Worm (Caenorhabditis elegans) whole organism, L2 larva: Measurements from ENCODE around the gene dpy-17.

ENCODE experiments used
- C34F6.9 ChIP-seq: fragments of 150-350 bp; optimal IDR thresholded peaks from 2 replicates; lab custom pipeline; 2014; ENCODE audit warnings: missing biosample characterization, missing genetic modification characterization
- F13H6.1 ChIP-seq: sonication (generic microtip); optimal IDR thresholded peaks from 2 replicates; lab custom pipeline; 2016; ENCODE audit warnings: missing genetic modification characterization, missing compliant biosample characterization
- R02D3.7 ChIP-seq: fragments of 150-350 bp; optimal IDR thresholded peaks from 2 replicates; lab custom pipeline; 2014; ENCODE audit warnings: missing biosample characterization, missing genetic modification characterization
- Y55F3AM.14 ChIP-seq: fragments of 200-800 bp; sonication (Bioruptor generic); optimal IDR thresholded peaks from 2 replicates; lab custom pipeline; 2018; ENCODE audit warnings: mild to moderate bottlenecking, missing genetic modification characterization, missing compliant biosample characterization
- ZK546.5 ChIP-seq: sonication (generic microtip); optimal IDR thresholded peaks from 2 replicates; lab custom pipeline; 2017; ENCODE audit warnings: missing biosample characterization, missing genetic modification characterization
- alr-1 ChIP-seq: fragments of 150-350 bp; optimal IDR thresholded peaks from 2 replicates; lab custom pipeline; 2014; ENCODE audit warnings: missing biosample characterization, missing genetic modification characterization
- aly-2 ChIP-seq: fragments of 150-350 bp; optimal IDR thresholded peaks from 2 replicates; lab custom pipeline; 2014; ENCODE audit warnings: missing biosample characterization, missing genetic modification characterization
- ama-1 ChIP-seq: fragments of 150-350 bp; optimal IDR thresholded peaks from 2 replicates; lab custom pipeline; 2018; ENCODE audit warnings: inconsistent platforms
- blmp-1 ChIP-seq: sonication (generic microtip); optimal IDR thresholded peaks from 2 replicates; lab custom pipeline; 2017; ENCODE audit warnings: missing genetic modification characterization, mild to moderate bottlenecking, missing compliant biosample characterization, antibody characterized with exemption, moderate library complexity; ENCODE audit not compliant: insufficient read depth
- ceh-16 ChIP-seq: fragments of 150-350 bp; optimal IDR thresholded peaks from 2 replicates; lab custom pipeline; 2014; ENCODE audit warnings: missing biosample characterization, missing genetic modification characterization
- ceh-82 ChIP-seq: fragments of 150-350 bp; optimal IDR thresholded peaks from 2 replicates; lab custom pipeline; 2014; ENCODE audit warnings: missing biosample characterization, missing genetic modification characterization
- crh-2 ChIP-seq: sonication (generic microtip); optimal IDR thresholded peaks from 2 replicates; lab custom pipeline; 2017; ENCODE audit warnings: missing biosample characterization, missing genetic modification characterization
- dmd-4 ChIP-seq: sonication (generic microtip); optimal IDR thresholded peaks from 2 replicates; lab custom pipeline; 2017; ENCODE audit warnings: missing biosample characterization, missing genetic modification characterization
- egl-27 ChIP-seq: sonication (generic microtip); optimal IDR thresholded peaks from 3 replicates; lab custom pipeline; 2017; ENCODE audit warnings: missing biosample characterization, missing genetic modification reagents, missing genetic modification characterization
- elt-1 ChIP-seq: fragments of 150-350 bp; optimal IDR thresholded peaks from 2 replicates; lab custom pipeline; 2014; ENCODE audit warnings: missing biosample characterization, missing genetic modification characterization
- elt-3 ChIP-seq: sonication (generic microtip); optimal IDR thresholded peaks from 2 replicates; lab custom pipeline; 2017; ENCODE audit warnings: missing biosample characterization, missing genetic modification characterization
- fos-1 ChIP-seq: fragments of 150-350 bp; optimal IDR thresholded peaks from 2 replicates; lab custom pipeline; 2014; ENCODE audit warnings: missing biosample characterization, missing genetic modification characterization
- gmeb-1 ChIP-seq: fragments of 150-350 bp; optimal IDR thresholded peaks from 2 replicates; lab custom pipeline; 2014; ENCODE audit warnings: missing biosample characterization, missing genetic modification characterization
- lin-11 ChIP-seq: fragments of 150-350 bp; sonication (generic microtip); optimal IDR thresholded peaks from 2 replicates; lab custom pipeline; 2014; ENCODE audit warnings: missing biosample characterization, missing genetic modification characterization, inconsistent platforms, mixed read lengths
- lin-13 ChIP-seq: fragments of 150-350 bp; optimal IDR thresholded peaks from 2 replicates; lab custom pipeline; 2014; ENCODE audit warnings: missing biosample characterization, missing genetic modification reagents, missing genetic modification characterization
- lin-39 ChIP-seq: fragments of 150-350 bp; optimal IDR thresholded peaks from 2 replicates; lab custom pipeline; 2014; ENCODE audit warnings: missing biosample characterization, missing genetic modification reagents, missing genetic modification characterization
- lsy-2 ChIP-seq, 2 experiments: fragments of 150-350 bp in 1 of 2; sonication (generic microtip) in 1 of 2; optimal IDR thresholded peaks; 2 replicates each; lab custom pipeline; 2014 to 2017; ENCODE audit warnings: missing biosample characterization in 2 of 2, missing genetic modification characterization in 2 of 2
- mab-5 ChIP-seq: fragments of 150-350 bp; optimal IDR thresholded peaks from 2 replicates; lab custom pipeline; 2014; ENCODE audit warnings: missing biosample characterization, missing genetic modification characterization
- mbf-1 ChIP-seq: sonication (generic microtip); optimal IDR thresholded peaks from 2 replicates; lab custom pipeline; 2017; ENCODE audit warnings: missing biosample characterization, missing genetic modification characterization
- mdl-1 ChIP-seq, 2 experiments: fragments of 150-350 bp in 1 of 2; sonication (generic microtip) in 1 of 2; optimal IDR thresholded peaks; 2 replicates each; lab custom pipeline; 2017; ENCODE audit warnings: missing biosample characterization in 2 of 2, missing genetic modification characterization in 2 of 2
- nhr-10 ChIP-seq: sonication (generic microtip); optimal IDR thresholded peaks from 2 replicates; lab custom pipeline; 2017; ENCODE audit warnings: missing biosample characterization, missing genetic modification characterization
- nhr-11 ChIP-seq: fragments of 150-350 bp; optimal IDR thresholded peaks from 2 replicates; lab custom pipeline; 2014; ENCODE audit warnings: missing biosample characterization, missing genetic modification characterization
- nhr-12 ChIP-seq: fragments of 150-350 bp; optimal IDR thresholded peaks from 2 replicates; lab custom pipeline; 2014; ENCODE audit warnings: missing biosample characterization, missing genetic modification characterization
- nhr-129 ChIP-seq: fragments of 150-350 bp; optimal IDR thresholded peaks from 2 replicates; lab custom pipeline; 2014; ENCODE audit warnings: missing biosample characterization, missing genetic modification characterization
- nhr-21 ChIP-seq: fragments of 150-350 bp; optimal IDR thresholded peaks from 2 replicates; lab custom pipeline; 2014; ENCODE audit warnings: missing biosample characterization, missing genetic modification characterization
- nhr-23 ChIP-seq: fragments of 150-350 bp; optimal IDR thresholded peaks from 2 replicates; lab custom pipeline; 2014; ENCODE audit warnings: missing biosample characterization, missing genetic modification reagents, missing genetic modification characterization
- nhr-237 ChIP-seq: fragments of 150-350 bp; optimal IDR thresholded peaks from 2 replicates; lab custom pipeline; 2014; ENCODE audit warnings: missing biosample characterization, missing genetic modification characterization
- nhr-25 ChIP-seq: fragments of 150-350 bp; sonication (generic microtip); optimal IDR thresholded peaks from 3 replicates; lab custom pipeline; 2014; ENCODE audit warnings: missing biosample characterization, missing genetic modification characterization
- nhr-6 ChIP-seq: fragments of 150-350 bp; optimal IDR thresholded peaks from 2 replicates; lab custom pipeline; 2014; ENCODE audit warnings: missing biosample characterization, missing genetic modification characterization
- nhr-77 ChIP-seq: fragments of 150-350 bp; optimal IDR thresholded peaks from 2 replicates; lab custom pipeline; 2014; ENCODE audit warnings: missing biosample characterization, missing genetic modification characterization
- peb-1 ChIP-seq: fragments of 150-350 bp; optimal IDR thresholded peaks from 2 replicates; lab custom pipeline; 2014; ENCODE audit warnings: missing biosample characterization, missing genetic modification characterization
- sem-4 ChIP-seq: fragments of 150-350 bp; optimal IDR thresholded peaks from 2 replicates; lab custom pipeline; 2014; ENCODE audit warnings: missing biosample characterization, missing genetic modification reagents, missing genetic modification characterization
- skn-1 ChIP-seq: sonication (generic microtip); optimal IDR thresholded peaks from 2 replicates; lab custom pipeline; 2017; ENCODE audit warnings: missing biosample characterization, missing genetic modification characterization
- sma-3 ChIP-seq: sonication (generic microtip); optimal IDR thresholded peaks from 2 replicates; lab custom pipeline; 2016; ENCODE audit warnings: missing genetic modification reagents, missing genetic modification characterization, missing compliant biosample characterization
- sma-9 ChIP-seq, 2 experiments: fragments of 150-350 bp in 1 of 2; sonication (generic microtip) in 1 of 2; optimal IDR thresholded peaks; 2 replicates each; lab custom pipeline; 2014 to 2016; ENCODE audit warnings: missing genetic modification characterization in 2 of 2, mild to moderate bottlenecking in 1 of 2, missing biosample characterization in 1 of 2, missing compliant biosample characterization in 1 of 2, missing genetic modification reagents in 1 of 2, moderate library complexity in 1 of 2
- snpc-4 ChIP-seq: fragments of 150-350 bp; optimal IDR thresholded peaks from 2 replicates; lab custom pipeline; 2014; ENCODE audit warnings: missing biosample characterization, missing genetic modification characterization
- unc-39 ChIP-seq: fragments of 150-350 bp; optimal IDR thresholded peaks from 2 replicates; lab custom pipeline; 2014; ENCODE audit warnings: missing biosample characterization, missing genetic modification characterization
- unc-55 ChIP-seq: fragments of 150-350 bp; sonication (generic microtip); optimal IDR thresholded peaks from 3 replicates; lab custom pipeline; 2014; ENCODE audit warnings: missing biosample characterization, missing genetic modification reagents, missing genetic modification characterization
- unc-62 ChIP-seq: fragments of 150-350 bp; optimal IDR thresholded peaks from 2 replicates; lab custom pipeline; 2014; ENCODE audit warnings: missing biosample characterization, missing genetic modification reagents, missing genetic modification characterization
- zag-1 ChIP-seq: fragments of 150-350 bp; optimal IDR thresholded peaks from 2 replicates; lab custom pipeline; 2014; ENCODE audit warnings: missing biosample characterization, missing genetic modification characterization
- ztf-1 ChIP-seq: fragments of 200-800 bp; sonication (Bioruptor generic); conservative IDR thresholded peaks from 2 replicates; pipeline ENCODE4 v1.3.6; 2022; ENCODE audit warnings: missing genetic modification characterization, missing compliant biosample characterization
- ztf-11 ChIP-seq: sonication (generic microtip); optimal IDR thresholded peaks from 2 replicates; lab custom pipeline; 2017; ENCODE audit warnings: missing biosample characterization, missing genetic modification characterization
- ztf-4 ChIP-seq: fragments of 150-350 bp; optimal IDR thresholded peaks from 2 replicates; lab custom pipeline; 2014; ENCODE audit warnings: missing biosample characterization, missing genetic modification characterization

dpy-17 gene

ce11 chrIII:5078062-5078461 is 29.1 kb upstream of the dpy-17 start (continued):
- no peak for TF ChIP-seq aly-2 (tag; lab: Kevin White, UChicago)
- TF ChIP-seq mdl-1 (tag; optimal IDR thresholded peaks at IDR 0.05; lab: Kevin White, UChicago), result peak; percentile 76 to 88
- peak; percentile 82 for TF ChIP-seq nhr-129
- TF ChIP-seq gmeb-1 (tag; lab: Kevin White, UChicago), result peak; percentile 61
- peak; percentile 43 for TF ChIP-seq ama-1 (lab: Kevin White, UChicago)
- TF ChIP-seq sma-9 (GFP tag; optimal IDR thresholded peaks at IDR 0.05; lab: Kevin White, UChicago), result peak; percentile 99
- no peak for TF ChIP-seq sma-9 (tag; optimal IDR thresholded peaks at IDR 0.05; lab: Kevin White, UChicago)

- TF ChIP-seq unc-39 (tag; lab: Kevin White, UChicago), result no peak
- TF ChIP-seq mdl-1 (tag; optimal IDR thresholded peaks at IDR 0.05; lab: Kevin White, UChicago), result peak in 1 of 2 experiments; percentile 26
- peak; percentile 73 for TF ChIP-seq sem-4
- TF ChIP-seq peb-1 (tag; lab: Kevin White, UChicago), result no peak
- peak; percentile 76 for TF ChIP-seq C34F6.9
- peak; percentile 99 for TF ChIP-seq snpc-4 (tag; lab: Kevin White, UChicago)
- TF ChIP-seq lin-13, result peak; percentile 78
- TF ChIP-seq mbf-1 (tag; lab: Kevin White, UChicago), result no peak
- peak; percentile 74 for TF ChIP-seq nhr-6 (tag; lab: Kevin White, UChicago)
- peak; percentile 29 for TF ChIP-seq blmp-1 (tag; lab: Kevin White, UChicago)
- peak; percentile 86 for TF ChIP-seq crh-2 (tag; lab: Kevin White, UChicago)
- TF ChIP-seq lin-39 (tag; lab: Kevin White, UChicago), result no peak
- peak; percentile 25 for TF ChIP-seq mab-5 (tag; lab: Kevin White, UChicago)
- TF ChIP-seq ceh-16 (tag; lab: Kevin White, UChicago), result no peak
- no peak for TF ChIP-seq skn-1 (tag; lab: Kevin White, UChicago)
- peak; percentile 24 for TF ChIP-seq R02D3.7
- peak; percentile 92 for TF ChIP-seq sma-3
- peak; percentile 13 for TF ChIP-seq aly-2 (tag; lab: Kevin White, UChicago)
- TF ChIP-seq F13H6.1 (tag; lab: Kevin White, UChicago), result peak; percentile 83
- no peak for TF ChIP-seq elt-3 (tag; lab: Kevin White, UChicago)
- no peak for TF ChIP-seq nhr-77
- no peak for TF ChIP-seq elt-1 (tag; lab: Kevin White, UChicago)
- peak; percentile 17 for TF ChIP-seq zag-1
- TF ChIP-seq nhr-25, result peak; percentile 60
- TF ChIP-seq fos-1, result peak; percentile 38
- TF ChIP-seq nhr-12 (tag; lab: Kevin White, UChicago), result peak; percentile 31
- TF ChIP-seq ztf-1 (GFP tag; lab: Robert Waterston, UW), result no peak
- no peak for TF ChIP-seq ZK546.5 (tag; lab: Kevin White, UChicago)
- peak; percentile 84 for TF ChIP-seq Y55F3AM.14 (GFP tag; lab: Kevin White, UChicago)
- peak; percentile 83 to 87 for TF ChIP-seq lsy-2 (tag; optimal IDR thresholded peaks at IDR 0.05; lab: Kevin White, UChicago)
- no peak for TF ChIP-seq ztf-11
- no peak for TF ChIP-seq alr-1 (tag; lab: Kevin White, UChicago)
- peak; percentile 52 for TF ChIP-seq nhr-11 (tag; lab: Kevin White, UChicago)
- TF ChIP-seq unc-55 (GFP tag; lab: Kevin White, UChicago), result peak; percentile 76
- TF ChIP-seq sma-9 (GFP tag; optimal IDR thresholded peaks at IDR 0.05; lab: Kevin White, UChicago), result peak; percentile 95
- no peak for TF ChIP-seq sma-9 (tag; optimal IDR thresholded peaks at IDR 0.05; lab: Kevin White, UChicago)
- peak; percentile 88 for TF ChIP-seq nhr-21 (tag; lab: Kevin White, UChicago)
- peak; percentile 83 for TF ChIP-seq nhr-129
- TF ChIP-seq dmd-4 (tag; lab: Kevin White, UChicago), result no peak
- no peak for TF ChIP-seq ama-1 (lab: Kevin White, UChicago)
- peak; percentile 19 for TF ChIP-seq nhr-237 (tag; lab: Kevin White, UChicago)
- peak; percentile 1 for TF ChIP-seq unc-62 (GFP tag; lab: Kevin White, UChicago)
- peak; percentile 28 for TF ChIP-seq nhr-10
- TF ChIP-seq nhr-23, result no peak
- TF ChIP-seq egl-27 (tag; lab: Kevin White, UChicago), result peak; percentile 31
- TF ChIP-seq ceh-82 (tag; lab: Kevin White, UChicago), result no peak
- no peak for TF ChIP-seq lin-11 (tag; lab: Kevin White, UChicago)
- peak; percentile 80 for TF ChIP-seq gmeb-1 (tag; lab: Kevin White, UChicago)
- peak; percentile 62 for TF ChIP-seq ztf-4 (tag; lab: Kevin White, UChicago)
Observed at ce11 chrIII:5080700-5081572, 26.2 kb upstream of the dpy-17 start.
